Worm (Caenorhabditis elegans): ENCODE data around the gene F47B8.3.

DNA sequence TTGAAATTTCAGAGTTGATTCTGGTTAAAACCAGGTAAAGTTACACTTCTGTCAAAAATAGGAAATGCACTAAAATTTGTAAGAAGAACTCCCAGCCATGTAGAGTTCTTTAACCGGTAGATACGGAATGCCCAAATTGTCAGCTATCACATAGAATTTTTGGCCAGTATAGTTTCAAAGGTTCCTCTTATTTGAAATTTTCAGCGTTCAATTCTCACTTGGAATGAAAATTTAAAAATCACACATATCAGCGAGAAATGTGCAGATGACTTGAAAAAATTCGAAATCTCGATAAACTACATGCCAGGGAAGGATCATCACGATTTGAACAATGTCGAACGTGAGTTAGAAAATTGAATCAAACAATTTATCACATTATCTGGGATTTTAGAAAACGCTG is 26.3 kb downstream of the F47B8.3 start, which contains the start of gene F14D7.3:
- no peak for TF ChIP-seq tab-1 (GFP tag; IDR thresholded peaks at IDR 0.05)
- no peak for TF ChIP-seq med-1 (GFP tag; optimal IDR thresholded peaks at IDR 0.05; ENCODE audit: insufficient read depth)
